Fruit fly (Drosophila melanogaster): Measurements from ENCODE around the gene Kaz.

The Kaz gene

DNA sequence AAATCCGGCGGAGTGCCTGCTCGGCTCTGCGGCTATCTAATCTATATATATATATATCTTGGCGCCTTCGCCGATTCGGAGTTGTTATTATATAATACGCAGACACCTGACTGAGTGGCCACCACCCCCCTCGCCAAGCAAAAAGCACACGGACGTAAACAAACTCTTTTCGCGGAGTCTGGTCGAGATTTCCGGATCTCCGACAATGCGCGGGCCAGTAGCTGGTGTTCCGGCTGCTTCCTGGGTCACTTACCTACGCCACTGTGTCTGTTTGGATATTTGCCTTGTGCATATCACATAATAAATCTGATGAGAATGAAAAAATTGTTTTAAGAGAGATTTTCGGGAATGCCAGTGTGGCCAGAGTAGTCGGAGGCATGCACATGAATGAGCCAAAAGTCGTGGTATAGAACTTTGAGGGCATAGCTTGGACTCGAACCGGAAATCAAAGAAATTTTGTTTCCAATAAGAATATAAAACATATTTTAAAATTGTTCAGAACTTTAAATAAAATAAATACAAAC, 42.7 kb downstream of the Kaz start, which contains the start of gene CG5805:
TSS of gene CG5805 (minus strand) at position 380 of the 524 bp plus-strand sequence.
- TF ChIP-seq HLH3B (GFP tag; IDR thresholded peaks at IDR 0.05) (peak; percentile 63), CG1602 (GFP tag; optimal IDR thresholded peaks at IDR 0.05) (peak; percentile 49), CG42726 (GFP tag; IDR thresholded peaks at IDR 0.05; ENCODE audit: partially characterized antibody) (no peak), YL-1 (GFP tag; optimal IDR thresholded peaks at IDR 0.05) (peak; percentile 88), ttk (GFP tag; IDR thresholded peaks at IDR 0.05) (peak; percentile 81), CG8388 (GFP tag; optimal IDR thresholded peaks at IDR 0.05) (peak; percentile 51), Trl (optimal IDR thresholded peaks at IDR 0.05) (peak in 1 of 2 experiments; percentile 18), Trl (GFP tag; optimal IDR thresholded peaks at IDR 0.05) (peak; percentile 71), cwo (GFP tag; optimal IDR thresholded peaks at IDR 0.05) (peak; percentile 56), HLH4C (GFP tag; IDR thresholded peaks at IDR 0.05; ENCODE audit: partially characterized antibody) (no peak), Hmx (GFP tag; optimal IDR thresholded peaks at IDR 0.05) (no peak), crp (GFP tag; optimal IDR thresholded peaks at IDR 0.05) (peak in 1 of 2 experiments; percentile 55), gsb (GFP tag; IDR thresholded peaks at IDR 0.05) (peak; percentile 55), CG4707 (GFP tag; optimal IDR thresholded peaks at IDR 0.05) (peak; percentile 70), grau (tag; optimal IDR thresholded peaks at IDR 0.05) (peak; percentile 74), CG17612 (GFP tag; IDR thresholded peaks at IDR 0.05) (peak; percentile 57; the same call in 1 of the 2 replicates), trh (GFP tag; optimal IDR thresholded peaks at IDR 0.05) (peak; percentile 83), klu (GFP tag; IDR thresholded peaks at IDR 0.05) (peak; percentile 54; the same call in 1 of the 2 replicates), inv (GFP tag; IDR thresholded peaks at IDR 0.05; ENCODE audit: partially characterized antibody) (0 out of 2 replicates have a peak, but pooled peaks have one; percentile 21), CG8765 (GFP tag; IDR thresholded peaks at IDR 0.05) (no peak), CG14014 (GFP tag; IDR thresholded peaks at IDR 0.05) (peak; percentile 71), CG30431 (GFP tag; optimal IDR thresholded peaks at IDR 0.05) (peak; percentile 75), phol (tag; optimal IDR thresholded peaks at IDR 0.05) (peak; percentile 88), CoRest (tag; optimal IDR thresholded peaks at IDR 0.05) (peak; percentile 86), gcm2 (GFP tag; optimal IDR thresholded peaks at IDR 0.05) (peak; percentile 61), CG13287 (GFP tag; IDR thresholded peaks at IDR 0.05; ENCODE audit: partially characterized antibody) (peak; percentile 38; the same call in 1 of the 2 replicates), chm (GFP tag; IDR thresholded peaks at IDR 0.05) (peak; percentile 89), CG31388 (GFP tag; optimal IDR thresholded peaks at IDR 0.05) (peak; percentile 16), wek (GFP tag; optimal IDR thresholded peaks at IDR 0.05) (peak; percentile 58), CG9932 (GFP tag; IDR thresholded peaks at IDR 0.05) (peak; percentile 66), NC2β (GFP tag; optimal IDR thresholded peaks at IDR 0.05) (peak; percentile 81), slbo (GFP tag; IDR thresholded peaks at IDR 0.05) (peak; percentile 84), PHDP (tag; optimal IDR thresholded peaks at IDR 0.05) (peak; percentile 87), vnd (GFP tag; IDR thresholded peaks at IDR 0.05; ENCODE audit: partially characterized antibody) (no peak), tup (GFP tag; optimal IDR thresholded peaks at IDR 0.05) (no peak), cas (GFP tag; IDR thresholded peaks at IDR 0.05) (peak; percentile 56; the same call in 1 of the 2 replicates), sim (GFP tag; IDR thresholded peaks at IDR 0.05) (peak; percentile 48; the same call in 1 of the 2 replicates), Dad (GFP tag; optimal IDR thresholded peaks at IDR 0.05) (peak; percentile 60), peb (GFP tag; IDR thresholded peaks at IDR 0.05) (peak; percentile 50), psq (GFP tag; optimal IDR thresholded peaks at IDR 0.05) (peak; percentile 68), MTF-1 (GFP tag; optimal IDR thresholded peaks at IDR 0.05; ENCODE audit: borderline replicate concordance) (peak; percentile 90), CG43689 (GFP tag; IDR thresholded peaks at IDR 0.05) (peak; percentile 76), stc (GFP tag; IDR thresholded peaks at IDR 0.05) (peak; percentile 77), Atf6 (GFP tag; IDR thresholded peaks at IDR 0.05) (peak; percentile 80), Tbp (GFP tag; optimal IDR thresholded peaks at IDR 0.05) (no peak), luna (GFP tag; optimal IDR thresholded peaks at IDR 0.05) (peak; percentile 67), tx (GFP tag; optimal IDR thresholded peaks at IDR 0.05) (peak; percentile 35), CG6689 (GFP tag; IDR thresholded peaks at IDR 0.05) (peak; percentile 70), dysf (GFP tag; IDR thresholded peaks at IDR 0.05) (peak; percentile 86), CG8281 (tag; optimal IDR thresholded peaks at IDR 0.05) (peak; percentile 68)

All from whole organism, embryonic.